Worm (Caenorhabditis elegans): ENCODE measurements around the gene C18A3.3.

C18A3.3 gene

ce11 chrII:5735744-5736143 lies 19.6 kb downstream of the C18A3.3 start:
- TF ChIP-seq set-16 (GFP tag; IDR thresholded peaks at IDR 0.05): no peak
- TF ChIP-seq unc-62 (GFP tag; optimal IDR thresholded peaks at IDR 0.05 in 1 of 2): peak in 1 of 2 experiments; percentile 1
- TF ChIP-seq unc-62 (tag; optimal IDR thresholded peaks at IDR 0.05): no peak
- no peak for TF ChIP-seq zip-11 (GFP tag; IDR thresholded peaks at IDR 0.05)
- no peak for TF ChIP-seq unc-130 (GFP tag; optimal IDR thresholded peaks at IDR 0.05)
- no peak for TF ChIP-seq mes-2 (tag; optimal IDR thresholded peaks at IDR 0.05; ENCODE audit: poor library complexity, severe bottlenecking)
- TF ChIP-seq vab-7 (GFP tag; IDR thresholded peaks at IDR 0.05): no peak

ce11 chrII:5736599-5736998 lies 20.5 kb downstream of the C18A3.3 start:
- TF ChIP-seq nhr-237 (tag; optimal IDR thresholded peaks at IDR 0.05) (no peak), unc-62 (GFP tag; optimal IDR thresholded peaks at IDR 0.05 in 1 of 2) (peak in 1 of 2 experiments; percentile 97), unc-62 (tag; optimal IDR thresholded peaks at IDR 0.05) (no peak), lin-15B (tag; optimal IDR thresholded peaks at IDR 0.05) (no peak), lin-29 (GFP tag; IDR thresholded peaks at IDR 0.05) (no peak), zfp-2 (tag; optimal IDR thresholded peaks at IDR 0.05) (no peak), egl-27 (tag; optimal IDR thresholded peaks at IDR 0.05) (no peak)

ce11 chrII:5738795-5739194 lies 22.7 kb downstream of the C18A3.3 start, which contains the start of gene hlh-14:
hlh-14 (minus strand) TSS chrII:5738895.
- no peak for TF ChIP-seq hif-1 (tag; optimal IDR thresholded peaks at IDR 0.05)
- TF ChIP-seq ama-1 (optimal IDR thresholded peaks at IDR 0.05): no peak

- TF ChIP-seq dmd-6 (GFP tag; IDR thresholded peaks at IDR 0.05) (0 out of 2 replicates have a peak, but pooled peaks have one; percentile 9), egl-27 (tag; optimal IDR thresholded peaks at IDR 0.05) (no peak), lin-38 (GFP tag; IDR thresholded peaks at IDR 0.05) (no peak), pqm-1 (tag; optimal IDR thresholded peaks at IDR 0.05) (peak; percentile 71), R02D3.7 (tag; optimal IDR thresholded peaks at IDR 0.05) (no peak)
Measured at ce11 chrII:5742767-5743166, 26.7 kb downstream of the C18A3.3 start.

ce11 chrII:5744342-5744741 lies 28.2 kb downstream of the C18A3.3 start:
- TF ChIP-seq cey-2 (tag; optimal IDR thresholded peaks at IDR 0.05; ENCODE audit: borderline replicate concordance, insufficient read depth): no peak
- TF ChIP-seq mdl-1 (tag; optimal IDR thresholded peaks at IDR 0.05): no peak
- TF ChIP-seq nhr-76 (tag; optimal IDR thresholded peaks at IDR 0.05): no peak
- TF ChIP-seq hmg-1.1 (GFP tag; IDR thresholded peaks at IDR 0.05): no peak
- TF ChIP-seq nhr-10 (tag; optimal IDR thresholded peaks at IDR 0.05): no peak
- TF ChIP-seq jun-1 (tag; optimal IDR thresholded peaks at IDR 0.05): no peak
- no peak for TF ChIP-seq fkh-10 (GFP tag; optimal IDR thresholded peaks at IDR 0.05)
- TF ChIP-seq hlh-30 (tag; optimal IDR thresholded peaks at IDR 0.05; ENCODE audit: insufficient read depth): no peak
- no peak for TF ChIP-seq ceh-32 (tag; optimal IDR thresholded peaks at IDR 0.05; ENCODE audit: poor library complexity)
- TF ChIP-seq Y5F2A.4 (GFP tag; optimal IDR thresholded peaks at IDR 0.05): no peak
- peak; percentile 55 for TF ChIP-seq dmd-6 (GFP tag; IDR thresholded peaks at IDR 0.05)
- peak; percentile 52 for TF ChIP-seq pqm-1 (tag; optimal IDR thresholded peaks at IDR 0.05)
- no peak for TF ChIP-seq lin-13 (GFP tag; optimal IDR thresholded peaks at IDR 0.05)
- no peak for TF ChIP-seq D1046.2 (GFP tag; IDR thresholded peaks at IDR 0.05)
- no peak for TF ChIP-seq nhr-6 (tag; optimal IDR thresholded peaks at IDR 0.05)
- TF ChIP-seq zip-11 (GFP tag; IDR thresholded peaks at IDR 0.05): no peak
- no peak for TF ChIP-seq nhr-77 (tag; optimal IDR thresholded peaks at IDR 0.05)
- no peak for TF ChIP-seq tra-1 (GFP tag; IDR thresholded peaks at IDR 0.05)
- no peak for TF ChIP-seq nhr-237 (tag; optimal IDR thresholded peaks at IDR 0.05)
- TF ChIP-seq dve-1 (tag; optimal IDR thresholded peaks at IDR 0.05; ENCODE audit: insufficient read depth): peak; percentile 59
- no peak for TF ChIP-seq snpc-4 (tag; optimal IDR thresholded peaks at IDR 0.05)
- no peak for TF ChIP-seq aly-2 (tag; optimal IDR thresholded peaks at IDR 0.05)
- no peak for TF ChIP-seq lin-39 (tag; optimal IDR thresholded peaks at IDR 0.05)
- TF ChIP-seq spr-1 (tag; optimal IDR thresholded peaks at IDR 0.05): no peak
